Worm (Caenorhabditis elegans) whole organism, young adult: ENCODE data around the gene F38A5.2.

Source experiments
- K11D2.4 ChIP-seq: fragments of 200-800 bp; sonication (Bioruptor generic); IDR thresholded peaks from 2 replicates; pipeline ENCODE4 v1.3.6; 2022; ENCODE audit warnings: missing genetic modification reagents, missing genetic modification characterization, missing compliant biosample characterization
- attf-5 ChIP-seq: fragments of 200-800 bp; sonication (Bioruptor generic); optimal IDR thresholded peaks from 2 replicates; lab custom pipeline; 2018; ENCODE audit warnings: mild to moderate bottlenecking, missing genetic modification characterization, missing compliant biosample characterization
- dpff-1 ChIP-seq: sonication (generic microtip); optimal IDR thresholded peaks from 2 replicates; lab custom pipeline; 2017; ENCODE audit warnings: mild to moderate bottlenecking, missing genetic modification characterization, missing compliant biosample characterization
- egl-18 ChIP-seq: fragments of 200-800 bp; sonication (Bioruptor generic); IDR thresholded peaks from 2 replicates; pipeline ENCODE4 v1.3.6; 2022; ENCODE audit warnings: missing genetic modification reagents, missing genetic modification characterization, missing compliant biosample characterization
- him-1 ChIP-seq: sonication (generic microtip); optimal IDR thresholded peaks from 2 replicates; lab custom pipeline; 2016; ENCODE audit warnings: missing genotype, missing genetic modification reagents, missing genetic modification characterization, missing compliant biosample characterization
- unc-130 ChIP-seq: sonication (generic microtip); optimal IDR thresholded peaks from 2 replicates; lab custom pipeline; 2016; ENCODE audit warnings: missing genetic modification reagents, missing genetic modification characterization, missing compliant biosample characterization

DNA sequence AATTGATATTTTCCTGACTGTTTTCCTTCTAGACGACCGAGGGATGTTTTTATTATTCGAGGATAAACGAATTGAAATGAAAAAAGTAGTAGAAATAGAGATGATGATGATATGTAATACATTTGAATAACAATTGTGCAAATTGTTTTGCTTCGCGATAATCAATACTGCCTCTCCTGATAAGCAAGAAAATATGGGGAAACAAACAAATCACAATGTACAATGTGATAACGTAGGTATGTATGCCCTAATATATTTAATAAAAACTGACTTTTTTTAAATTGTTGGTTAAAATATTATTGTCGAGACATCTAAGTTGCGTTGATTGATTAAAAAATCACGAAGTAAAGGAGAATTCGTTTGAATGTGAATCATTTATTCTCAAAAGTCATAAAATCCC lies 42.6 kb upstream of the F38A5.2 start, which contains the start of gene cest-5.2:
- TF ChIP-seq unc-130 (GFP tag; lab: Kevin White, UChicago) (no peak), egl-18 (GFP tag; lab: Robert Waterston, UW) (no peak), dpff-1 (tag; lab: Kevin White, UChicago) (no peak), him-1 (tag; lab: Kevin White, UChicago) (no peak), attf-5 (GFP tag; lab: Kevin White, UChicago) (no peak), K11D2.4 (no peak)
